Worm (Caenorhabditis elegans): ENCODE measurements around the gene nra-3.

Gene nra-3

DNA sequence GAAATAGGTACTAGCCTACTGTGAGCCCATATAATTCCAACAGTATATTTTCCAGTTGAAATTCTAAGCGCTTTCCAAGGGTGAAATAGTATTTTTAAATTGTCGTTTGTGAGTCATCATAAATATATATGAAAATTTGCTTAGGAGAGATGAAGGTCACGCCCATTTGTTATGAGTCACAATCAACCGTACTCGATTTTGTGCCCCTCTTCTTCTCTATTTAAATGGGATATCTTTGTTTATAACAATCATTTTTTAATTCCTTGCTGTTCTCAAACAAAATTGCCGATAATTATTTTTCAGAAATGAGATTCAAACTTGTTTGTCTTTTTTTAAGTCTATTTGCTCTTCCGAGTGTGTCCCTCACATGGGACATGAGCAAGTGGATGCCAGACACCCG, 12.3 kb downstream of the nra-3 start, which contains the start of gene folr-1:
TSS of gene folr-1 (plus strand) at position 301 of the 400 bp plus-strand sequence.
- TF ChIP-seq cog-1 (tag; optimal IDR thresholded peaks at IDR 0.05) (no peak), klf-2 (GFP tag; conservative IDR thresholded peaks at IDR 0.05) (no peak), tab-1 (GFP tag; IDR thresholded peaks at IDR 0.05) (no peak), ztf-23 (GFP tag; IDR thresholded peaks at IDR 0.05) (no peak), ref-1 (GFP tag; conservative IDR thresholded peaks at IDR 0.05) (no peak), ztf-29 (GFP tag; IDR thresholded peaks at IDR 0.05) (no peak), flt-1 (GFP tag; IDR thresholded peaks at IDR 0.05) (no peak), T22C8.4 (GFP tag; IDR thresholded peaks at IDR 0.05) (no peak), med-1 (GFP tag; optimal IDR thresholded peaks at IDR 0.05; ENCODE audit: insufficient read depth) (no peak)

DNA sequence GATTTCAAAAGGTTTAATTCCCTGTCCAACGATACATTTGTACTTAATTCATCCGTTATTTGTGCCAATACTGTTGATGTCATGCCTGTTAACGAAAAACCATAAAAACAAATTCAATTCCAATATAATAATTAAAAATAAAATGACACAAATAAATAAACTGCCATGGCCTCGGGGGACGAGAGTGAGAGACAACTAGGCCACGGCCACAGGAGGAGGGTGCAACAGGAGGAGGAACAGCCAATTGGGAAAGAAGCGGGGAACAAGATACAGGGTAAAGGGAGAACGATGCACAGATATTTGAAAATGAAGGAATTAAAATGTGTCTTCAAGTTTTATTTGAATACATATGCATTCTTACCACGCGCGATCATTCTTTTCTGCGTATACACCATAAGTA, 13.9 kb downstream of the nra-3 start, which contains the start of gene F21G4.6:
TSS of gene F21G4.6 (minus strand) at position 87 of the 400 bp plus-strand sequence.
- TF ChIP-seq med-1 (GFP tag; optimal IDR thresholded peaks at IDR 0.05; ENCODE audit: insufficient read depth) (no peak), klf-2 (GFP tag; conservative IDR thresholded peaks at IDR 0.05) (no peak), tab-1 (GFP tag; IDR thresholded peaks at IDR 0.05) (no peak), ztf-23 (GFP tag; IDR thresholded peaks at IDR 0.05) (no peak), T22C8.4 (GFP tag; IDR thresholded peaks at IDR 0.05) (no peak), flt-1 (GFP tag; IDR thresholded peaks at IDR 0.05) (no peak)

DNA sequence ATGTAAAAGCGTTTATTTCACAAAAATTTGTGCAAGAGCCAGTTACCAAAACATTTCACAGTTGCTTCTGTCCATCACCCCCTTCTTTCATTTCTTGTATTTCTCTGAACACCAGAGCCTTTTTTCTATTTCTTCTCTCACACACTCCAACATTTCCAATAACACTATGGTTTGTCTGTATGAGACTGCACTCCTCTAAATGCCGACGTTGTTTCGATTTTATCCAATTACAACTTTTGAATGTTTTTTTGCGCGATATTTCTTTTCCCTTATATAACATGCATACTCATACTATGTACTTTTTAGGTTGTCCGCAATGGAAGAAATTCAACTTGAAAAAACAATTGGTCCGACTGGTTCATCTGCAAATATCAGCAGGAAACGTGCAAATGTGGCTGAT, 25.4 kb downstream of the nra-3 start, which contains the start of gene F21G4.5:
TSS of gene F21G4.5 (plus strand) at position 301 of the 400 bp plus-strand sequence.
- TF ChIP-seq ref-1 (GFP tag; conservative IDR thresholded peaks at IDR 0.05) = no peak
- no peak for TF ChIP-seq tab-1 (GFP tag; IDR thresholded peaks at IDR 0.05)

DNA sequence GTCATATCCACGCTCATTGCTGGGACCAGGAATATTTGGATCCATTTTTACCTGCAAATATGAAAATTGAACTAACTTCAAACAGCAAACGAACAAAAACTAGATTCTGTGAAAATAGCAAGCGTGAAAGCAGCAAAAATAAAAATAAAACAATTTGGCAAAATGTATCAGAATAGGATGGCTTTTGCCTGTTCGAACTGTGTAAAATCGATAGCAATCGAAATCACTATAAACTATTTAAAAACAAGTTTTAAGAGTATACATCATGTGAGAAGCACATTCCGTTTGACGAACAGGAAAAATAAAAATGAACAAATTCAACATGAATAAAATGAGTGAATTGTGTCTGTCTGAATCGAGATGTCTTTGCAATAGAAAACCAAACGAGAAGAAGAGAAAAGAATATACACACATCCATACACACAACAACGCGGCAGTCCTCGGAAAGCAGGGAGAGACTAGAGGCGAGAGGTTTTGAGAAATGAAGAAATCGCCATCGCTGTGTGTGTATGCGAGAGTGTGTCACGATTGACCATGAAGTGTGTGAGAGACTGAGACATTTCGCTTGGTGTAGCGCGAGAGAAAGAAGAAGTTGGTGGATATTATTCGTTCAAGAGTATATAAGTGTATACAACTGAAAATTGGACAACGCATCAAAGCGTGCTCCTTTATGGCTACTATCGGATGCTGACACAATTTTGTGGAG, 31.7 kb downstream of the nra-3 start, which contains the start of gene phf-34:
TSS of gene phf-34 (minus strand) at position 51 of the 706 bp plus-strand sequence.
- TF ChIP-seq cog-1 (tag; optimal IDR thresholded peaks at IDR 0.05) = peak; percentile 71
- TF ChIP-seq klf-2 (GFP tag; conservative IDR thresholded peaks at IDR 0.05) = no peak

ce11 chrX:9894844-9895243, 36.4 kb downstream of the nra-3 start, which contains the start of gene F21G4.3:
Gene F21G4.3, plus strand, starts transcription at chrX:9895144.
- TF ChIP-seq T22C8.4 (GFP tag; IDR thresholded peaks at IDR 0.05) = no peak
- TF ChIP-seq tab-1 (GFP tag; IDR thresholded peaks at IDR 0.05) = no peak
- TF ChIP-seq flt-1 (GFP tag; IDR thresholded peaks at IDR 0.05) = no peak
- TF ChIP-seq ztf-29 (GFP tag; IDR thresholded peaks at IDR 0.05) = no peak
- TF ChIP-seq ref-1 (GFP tag; conservative IDR thresholded peaks at IDR 0.05) = no peak
- no peak for TF ChIP-seq klf-2 (GFP tag; conservative IDR thresholded peaks at IDR 0.05)
- no peak for TF ChIP-seq med-1 (GFP tag; optimal IDR thresholded peaks at IDR 0.05; ENCODE audit: insufficient read depth)
- TF ChIP-seq cog-1 (tag; optimal IDR thresholded peaks at IDR 0.05) = no peak
- TF ChIP-seq ztf-23 (GFP tag; IDR thresholded peaks at IDR 0.05) = no peak

DNA sequence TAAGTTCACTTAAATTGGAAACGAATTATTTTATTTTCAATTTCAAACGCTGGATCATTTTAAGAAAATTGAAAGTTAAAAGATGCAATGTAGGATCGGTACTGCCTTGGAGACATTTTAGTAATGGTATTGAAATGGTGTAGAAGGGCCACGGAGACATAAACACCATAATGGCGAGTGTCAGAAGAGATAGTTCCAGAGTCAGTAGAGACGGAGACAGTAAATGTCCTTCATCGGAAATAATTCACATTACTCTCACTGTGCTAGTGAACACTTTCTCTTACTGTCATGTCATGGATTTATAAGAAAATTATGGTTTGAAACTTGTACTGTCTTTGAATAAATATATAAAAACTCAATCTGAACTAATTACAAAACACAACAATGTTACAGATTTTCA, 38.2 kb downstream of the nra-3 start:
- TF ChIP-seq ztf-29 (GFP tag; IDR thresholded peaks at IDR 0.05) (no peak), tab-1 (GFP tag; IDR thresholded peaks at IDR 0.05) (no peak), ref-1 (GFP tag; conservative IDR thresholded peaks at IDR 0.05) (no peak), T22C8.4 (GFP tag; IDR thresholded peaks at IDR 0.05) (no peak), med-1 (GFP tag; optimal IDR thresholded peaks at IDR 0.05; ENCODE audit: insufficient read depth) (no peak), klf-2 (GFP tag; conservative IDR thresholded peaks at IDR 0.05) (no peak), flt-1 (GFP tag; IDR thresholded peaks at IDR 0.05) (no peak), cog-1 (tag; optimal IDR thresholded peaks at IDR 0.05) (no peak), ztf-23 (GFP tag; IDR thresholded peaks at IDR 0.05) (no peak)

DNA sequence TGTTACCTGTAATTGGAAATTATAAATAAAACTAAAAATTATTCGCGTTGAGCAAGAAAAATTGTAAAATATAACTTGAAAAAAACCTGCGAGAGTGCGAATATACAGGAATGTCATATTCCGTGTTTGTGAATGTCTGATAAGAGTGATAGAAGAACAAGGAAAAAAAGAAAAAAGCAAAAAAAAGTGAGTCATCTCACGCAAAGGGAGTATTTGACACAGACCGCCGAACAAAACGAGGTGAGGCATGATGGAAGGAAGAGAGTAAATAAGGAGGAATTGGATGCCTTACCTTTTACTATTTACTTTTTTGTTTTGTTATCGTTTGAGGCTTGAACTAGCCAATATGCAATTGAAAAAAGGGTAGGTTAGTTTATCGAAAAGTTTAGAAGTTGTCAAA, 38.9 kb downstream of the nra-3 start, which contains the start of gene F21G4.1:
TSS of gene F21G4.1 (minus strand) at position 6 of the 400 bp plus-strand sequence.
- no peak for TF ChIP-seq flt-1 (GFP tag; IDR thresholded peaks at IDR 0.05)
- TF ChIP-seq T22C8.4 (GFP tag; IDR thresholded peaks at IDR 0.05) = no peak
- TF ChIP-seq cog-1 (tag; optimal IDR thresholded peaks at IDR 0.05) = no peak
- no peak for TF ChIP-seq med-1 (GFP tag; optimal IDR thresholded peaks at IDR 0.05; ENCODE audit: insufficient read depth)
- TF ChIP-seq klf-2 (GFP tag; conservative IDR thresholded peaks at IDR 0.05) = no peak
- no peak for TF ChIP-seq ztf-23 (GFP tag; IDR thresholded peaks at IDR 0.05)
- TF ChIP-seq tab-1 (GFP tag; IDR thresholded peaks at IDR 0.05) = no peak
- TF ChIP-seq ref-1 (GFP tag; conservative IDR thresholded peaks at IDR 0.05) = no peak
- no peak for TF ChIP-seq ztf-29 (GFP tag; IDR thresholded peaks at IDR 0.05)

- TF ChIP-seq ztf-29 (GFP tag; IDR thresholded peaks at IDR 0.05) (no peak), tab-1 (GFP tag; IDR thresholded peaks at IDR 0.05) (no peak), klf-2 (GFP tag; conservative IDR thresholded peaks at IDR 0.05) (no peak), med-1 (GFP tag; optimal IDR thresholded peaks at IDR 0.05; ENCODE audit: insufficient read depth) (no peak), flt-1 (GFP tag; IDR thresholded peaks at IDR 0.05) (no peak), ztf-23 (GFP tag; IDR thresholded peaks at IDR 0.05) (no peak), ref-1 (GFP tag; conservative IDR thresholded peaks at IDR 0.05) (no peak), T22C8.4 (GFP tag; IDR thresholded peaks at IDR 0.05) (no peak), cog-1 (tag; optimal IDR thresholded peaks at IDR 0.05) (no peak)
Measured at ce11 chrX:9883837-9884324, 47.4 kb downstream of the nra-3 start, which contains the start of gene mrp-4. Gene mrp-4, plus strand, starts transcription at chrX:9884274.

DNA sequence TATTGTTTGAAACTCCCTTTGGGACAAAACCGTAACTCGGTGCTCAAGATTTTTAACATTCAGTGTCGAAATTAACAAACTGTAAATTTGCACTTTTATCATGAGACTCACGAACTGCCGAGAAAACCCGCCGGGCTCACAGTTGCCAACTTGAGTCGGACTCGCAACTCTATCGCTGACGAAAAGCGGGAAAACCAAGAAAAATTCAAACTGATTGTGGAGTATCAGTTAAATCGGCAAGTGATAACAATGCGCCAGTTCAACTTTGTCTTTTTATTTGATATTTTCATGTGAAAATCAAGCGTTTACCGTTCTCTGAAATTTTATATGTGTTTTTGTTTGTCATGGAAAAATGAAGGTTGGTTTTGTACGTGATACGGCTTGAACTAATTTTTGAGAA, 48.7 kb downstream of the nra-3 start:
- TF ChIP-seq flt-1 (GFP tag; IDR thresholded peaks at IDR 0.05) (no peak), cog-1 (tag; optimal IDR thresholded peaks at IDR 0.05) (no peak), T22C8.4 (GFP tag; IDR thresholded peaks at IDR 0.05) (no peak), med-1 (GFP tag; optimal IDR thresholded peaks at IDR 0.05; ENCODE audit: insufficient read depth) (no peak), tab-1 (GFP tag; IDR thresholded peaks at IDR 0.05) (no peak), ref-1 (GFP tag; conservative IDR thresholded peaks at IDR 0.05) (no peak), ztf-23 (GFP tag; IDR thresholded peaks at IDR 0.05) (no peak), klf-2 (GFP tag; conservative IDR thresholded peaks at IDR 0.05) (no peak), ztf-29 (GFP tag; IDR thresholded peaks at IDR 0.05) (no peak)

- TF ChIP-seq klf-2 (GFP tag; conservative IDR thresholded peaks at IDR 0.05) (no peak), ztf-29 (GFP tag; IDR thresholded peaks at IDR 0.05) (no peak), cog-1 (tag; optimal IDR thresholded peaks at IDR 0.05) (no peak)
Measured at ce11 chrX:9882112-9882511, 49.1 kb downstream of the nra-3 start, which contains the start of gene glo-1. Gene glo-1, minus strand, starts transcription at chrX:9882212.

All from whole organism, midembryonic.